Fruit fly (Drosophila melanogaster): ENCODE results near the gene CG15864.

dm6 chr3R:8227344-8227743 is 20.9 kb upstream of the CG15864 start:
- TF ChIP-seq CG17829 (tag; optimal IDR thresholded peaks at IDR 0.05) (no peak), CG32772 (GFP tag; IDR thresholded peaks at IDR 0.05) (no peak), btn (GFP tag; optimal IDR thresholded peaks at IDR 0.05) (no peak), CG10565 (GFP tag; optimal IDR thresholded peaks at IDR 0.05) (no peak), sug (tag; optimal IDR thresholded peaks at IDR 0.05) (no peak)
